Worm (Caenorhabditis elegans): Measurements from ENCODE around the gene Y40H7A.10.

- TF ChIP-seq tab-1 (GFP tag; IDR thresholded peaks at IDR 0.05): no peak
- TF ChIP-seq flt-1 (GFP tag; IDR thresholded peaks at IDR 0.05): no peak
- TF ChIP-seq cog-1 (tag; optimal IDR thresholded peaks at IDR 0.05): no peak
These were observed 12.5 kb downstream of the Y40H7A.10 start, which contains the start of gene sra-30 for ce11 chrIV:15202923-15203322.
